Fruit fly (Drosophila melanogaster) whole organism, embryonic: Measurements from ENCODE around the gene Mybbp1A.

Source experiments
- Atf-2 ChIP-seq: fragments of 200-800 bp; sonication (Bioruptor generic); optimal IDR thresholded peaks from 2 replicates; lab custom pipeline; 2016; ENCODE audit warnings: missing biosample characterization, missing genetic modification characterization
- Awh ChIP-seq: fragments of 200-800 bp; sonication (Bioruptor generic); IDR thresholded peaks from 2 replicates; pipeline ENCODE4, ENCODE4 v1.3.6; 2022; ENCODE audit warnings: missing biosample characterization, missing genetic modification characterization
- BtbVII ChIP-seq: fragments of 200-800 bp; sonication (Bioruptor generic); optimal IDR thresholded peaks from 3 replicates; lab custom pipeline; 2017; ENCODE audit warnings: missing biosample characterization, mild to moderate bottlenecking, missing genetic modification characterization
- CG10431 ChIP-seq: fragments of 200-800 bp; sonication (Bioruptor generic); optimal IDR thresholded peaks from 3 replicates; lab custom pipeline; 2018; ENCODE audit warnings: missing biosample characterization, mild to moderate bottlenecking, missing genetic modification characterization
- CG10543 ChIP-seq: fragments of 200-800 bp; sonication (Bioruptor generic); optimal IDR thresholded peaks from 3 replicates; lab custom pipeline; 2017; ENCODE audit warnings: missing biosample characterization, mild to moderate bottlenecking, missing genetic modification characterization, moderate library complexity
- CG10654 ChIP-seq: fragments of 200-800 bp; sonication (Bioruptor generic); optimal IDR thresholded peaks from 2 replicates; lab custom pipeline; 2016; ENCODE audit warnings: missing biosample characterization, missing genetic modification characterization
- CG10959 ChIP-seq: fragments of 200-800 bp; sonication (Bioruptor generic); IDR thresholded peaks from 2 replicates; pipeline ENCODE4 v1.3.6; 2022; ENCODE audit warnings: missing biosample characterization, missing genetic modification characterization
- CG11093 ChIP-seq: fragments of 200-800 bp; sonication (Bioruptor generic); IDR thresholded peaks from 3 replicates; pipeline ENCODE4 v1.3.6; 2022; ENCODE audit warnings: missing biosample characterization, missing genetic modification characterization
- CG11247 ChIP-seq: fragments of 200-800 bp; sonication (Bioruptor generic); IDR thresholded peaks from 2 replicates; pipeline ENCODE4 v1.3.6; 2022; ENCODE audit warnings: missing biosample characterization, missing genetic modification characterization
- CG12744 ChIP-seq: fragments of 200-800 bp; sonication (Bioruptor generic); optimal IDR thresholded peaks from 2 replicates; lab custom pipeline; 2016; ENCODE audit warnings: missing biosample characterization, missing genetic modification characterization
- CG14014 ChIP-seq: fragments of 200-800 bp; sonication (Bioruptor generic); IDR thresholded peaks from 2 replicates; pipeline ENCODE4 v1.3.6; 2022; ENCODE audit warnings: missing biosample characterization, missing genetic modification characterization
- CG16815 ChIP-seq: fragments of 200-800 bp; sonication (Bioruptor generic); optimal IDR thresholded peaks from 3 replicates; lab custom pipeline; 2017; ENCODE audit warnings: missing biosample characterization, mild to moderate bottlenecking, missing genetic modification characterization
- CG17186 ChIP-seq: fragments of 200-800 bp; sonication (Bioruptor generic); optimal IDR thresholded peaks from 3 replicates; lab custom pipeline; 2017; ENCODE audit warnings: missing biosample characterization, missing genetic modification reagents, missing genetic modification characterization
- CG17359 ChIP-seq: fragments of 200-800 bp; sonication (Bioruptor generic); optimal IDR thresholded peaks from 3 replicates; lab custom pipeline; 2018; ENCODE audit warnings: missing biosample characterization, mild to moderate bottlenecking, missing genetic modification characterization, moderate library complexity
- CG17361 ChIP-seq: fragments of 200-800 bp; sonication (Bioruptor generic); IDR thresholded peaks from 3 replicates; pipeline ENCODE4 v1.3.6; 2022; ENCODE audit warnings: missing biosample characterization, missing genetic modification characterization
- CG1792 ChIP-seq: fragments of 200-800 bp; sonication (Bioruptor generic); optimal IDR thresholded peaks from 2 replicates; lab custom pipeline; 2016; ENCODE audit warnings: missing biosample characterization, missing genetic modification characterization
- CG2199 ChIP-seq: fragments of 200-800 bp; sonication (Bioruptor generic); IDR thresholded peaks from 3 replicates; pipeline ENCODE4 v1.3.6; 2022; ENCODE audit warnings: missing biosample characterization, missing genetic modification characterization
- CG4282 ChIP-seq: fragments of 200-800 bp; sonication (Bioruptor generic); optimal IDR thresholded peaks from 2 replicates; lab custom pipeline; 2016; ENCODE audit warnings: missing biosample characterization, missing genetic modification characterization
- CG6683 ChIP-seq: fragments of 200-800 bp; sonication (Bioruptor generic); optimal IDR thresholded peaks from 2 replicates; lab custom pipeline; 2017; ENCODE audit warnings: missing biosample characterization, mild to moderate bottlenecking, missing genetic modification characterization, missing genetic modification reagents
- CG7987 ChIP-seq: fragments of 200-800 bp; sonication (Bioruptor generic); optimal IDR thresholded peaks from 2 replicates; lab custom pipeline; 2018; ENCODE audit warnings: missing biosample characterization, mild to moderate bottlenecking, missing genetic modification characterization, moderate library complexity
- CG9215 ChIP-seq: fragments of 200-800 bp; sonication (Bioruptor generic); IDR thresholded peaks from 2 replicates; pipeline ENCODE4 v1.3.6; 2022; ENCODE audit warnings: missing biosample characterization, missing genetic modification characterization
- D ChIP-seq, 2 experiments: fragments of 200-800 bp in 1 of 2; fragments of >200 bp in 1 of 2; sonication (Bioruptor generic) in 1 of 2; optimal IDR thresholded peaks; 2 replicates in 1 of 2; 3 replicates in 1 of 2; lab custom pipeline; 2017; ENCODE audit warnings: mild to moderate bottlenecking in 1 of 2, missing biosample characterization in 1 of 2, missing genetic modification characterization in 1 of 2, missing genetic modification reagents in 1 of 2
- Dad ChIP-seq: fragments of 200-800 bp; sonication (Bioruptor generic); optimal IDR thresholded peaks from 3 replicates; lab custom pipeline; 2016; ENCODE audit warnings: missing biosample characterization, missing genetic modification characterization
- Dip2 ChIP-seq: fragments of 200-800 bp; sonication (Bioruptor generic); IDR thresholded peaks from 2 replicates; pipeline ENCODE4 v1.3.6; 2022; ENCODE audit warnings: missing biosample characterization, missing genetic modification characterization
- GATAe ChIP-seq: fragments of 200-800 bp; sonication (Bioruptor generic); conservative IDR thresholded peaks from 2 replicates; pipeline ENCODE4 v1.3.6; 2022; ENCODE audit warnings: missing biosample characterization, missing genetic modification characterization
- HLHmδ ChIP-seq: fragments of 200-800 bp; sonication (Bioruptor generic); optimal IDR thresholded peaks from 2 replicates; lab custom pipeline; 2018; ENCODE audit warnings: missing biosample characterization, mild to moderate bottlenecking, missing genetic modification characterization, moderate library complexity
- Lhr ChIP-seq: fragments of 200-800 bp; sonication (Bioruptor generic); optimal IDR thresholded peaks from 3 replicates; lab custom pipeline; 2017; ENCODE audit warnings: mild to moderate bottlenecking, missing biosample characterization, missing genetic modification reagents, missing genetic modification characterization
- Nf-YA ChIP-seq: fragments of 200-800 bp; sonication (Bioruptor generic); IDR thresholded peaks from 2 replicates; pipeline ENCODE4 v1.3.6; 2022; ENCODE audit warnings: missing biosample characterization, missing genetic modification characterization
- Pdp1 ChIP-seq, 2 experiments: fragments of 200-800 bp; sonication (Bioruptor generic); optimal IDR thresholded peaks; 3 replicates each; lab custom pipeline; 2016; ENCODE audit warnings: missing biosample characterization in 2 of 2, missing genetic modification characterization in 2 of 2, mild to moderate bottlenecking in 1 of 2, moderate library complexity in 1 of 2
- TFAM ChIP-seq: fragments of 200-800 bp; sonication (Bioruptor generic); optimal IDR thresholded peaks from 2 replicates; lab custom pipeline; 2017; ENCODE audit warnings: missing biosample characterization, missing genetic modification characterization, inconsistent platforms
- bowl ChIP-seq: fragments of 200-800 bp; sonication (Bioruptor generic); IDR thresholded peaks from 2 replicates; pipeline ENCODE4 v1.3.6; 2022; ENCODE audit warnings: missing biosample characterization, missing genetic modification characterization
- bsh ChIP-seq, 2 experiments: fragments of 200-800 bp; sonication (Bioruptor generic); optimal IDR thresholded peaks; 2 replicates each; lab custom pipeline; 2017 to 2018; ENCODE audit warnings: mild to moderate bottlenecking in 2 of 2, missing biosample characterization in 2 of 2, missing genetic modification characterization in 2 of 2, moderate library complexity in 1 of 2
- crp ChIP-seq, 2 experiments: fragments of 200-800 bp; sonication (Bioruptor generic); optimal IDR thresholded peaks; 2 replicates in 1 of 2; 3 replicates in 1 of 2; lab custom pipeline; 2017; ENCODE audit warnings: missing biosample characterization in 2 of 2, missing genetic modification characterization in 2 of 2, mild to moderate bottlenecking in 1 of 2, moderate library complexity in 1 of 2
- cwo ChIP-seq: fragments of 200-800 bp; sonication (Bioruptor generic); optimal IDR thresholded peaks from 3 replicates; lab custom pipeline; 2017; ENCODE audit warnings: missing biosample characterization, missing genetic modification characterization, mild to moderate bottlenecking, moderate library complexity, missing genetic modification reagents
- emc ChIP-seq: fragments of 200-800 bp; sonication (Bioruptor generic); optimal IDR thresholded peaks from 2 replicates; lab custom pipeline; 2016; ENCODE audit warnings: missing biosample characterization, missing genetic modification characterization
- ems ChIP-seq: fragments of 200-800 bp; sonication (Bioruptor generic); optimal IDR thresholded peaks from 3 replicates; lab custom pipeline; 2016; ENCODE audit warnings: missing biosample characterization, missing genetic modification characterization
- en ChIP-seq: fragments of 200-800 bp; sonication (Bioruptor generic); optimal IDR thresholded peaks from 2 replicates; lab custom pipeline; 2016; ENCODE audit warnings: missing biosample characterization, missing genetic modification characterization
- gt ChIP-seq: fragments of 200-800 bp; sonication (Bioruptor generic); IDR thresholded peaks from 2 replicates; pipeline ENCODE4 v1.3.6; 2022; ENCODE audit warnings: missing biosample characterization, missing genetic modification characterization
- ham ChIP-seq: fragments of 200-800 bp; sonication (Bioruptor generic); IDR thresholded peaks from 2 replicates; pipeline ENCODE4 v1.3.6; 2022; ENCODE audit warnings: missing biosample characterization, missing genetic modification characterization
- hth ChIP-seq: fragments of >200 bp; optimal IDR thresholded peaks from 2 replicates; lab custom pipeline; 2017; ENCODE audit warnings: inconsistent platforms
- insv ChIP-seq, 2 experiments: fragments of 200-800 bp; sonication (Bioruptor generic); optimal IDR thresholded peaks; 3 replicates each; lab custom pipeline; 2016 to 2018; ENCODE audit warnings: missing biosample characterization in 2 of 2, missing genetic modification characterization in 2 of 2
- pho ChIP-seq: fragments of 200-800 bp; sonication (Bioruptor generic); optimal IDR thresholded peaks from 2 replicates; lab custom pipeline; 2016; ENCODE audit warnings: missing biosample characterization, missing genetic modification characterization
- scrt ChIP-seq: fragments of 200-800 bp; sonication (Bioruptor generic); optimal IDR thresholded peaks from 2 replicates; lab custom pipeline; 2018; ENCODE audit warnings: missing biosample characterization, mild to moderate bottlenecking, missing genetic modification characterization, moderate library complexity
- slp2 ChIP-seq: fragments of 200-800 bp; sonication (Bioruptor generic); optimal IDR thresholded peaks from 2 replicates; lab custom pipeline; 2016; ENCODE audit warnings: missing biosample characterization, missing genetic modification characterization
- toy ChIP-seq: fragments of 200-800 bp; sonication (Bioruptor generic); IDR thresholded peaks from 2 replicates; pipeline ENCODE4 v1.3.6; 2022; ENCODE audit warnings: missing biosample characterization, missing genetic modification characterization
- tup ChIP-seq: fragments of 200-800 bp; sonication (Bioruptor generic); optimal IDR thresholded peaks from 2 replicates; lab custom pipeline; 2016; ENCODE audit warnings: missing biosample characterization, mild to moderate bottlenecking, missing genetic modification characterization, moderate library complexity
- usp ChIP-seq: fragments of >200 bp; optimal IDR thresholded peaks from 2 replicates; lab custom pipeline; 2017; ENCODE audit warnings: missing biosample characterization, missing genetic modification characterization
- vfl ChIP-seq: fragments of 200-800 bp; sonication (Bioruptor generic); optimal IDR thresholded peaks from 2 replicates; lab custom pipeline; 2016; ENCODE audit warnings: missing biosample characterization, missing genetic modification characterization
- vnd ChIP-seq: fragments of 200-800 bp; sonication (Bioruptor generic); IDR thresholded peaks from 3 replicates; pipeline ENCODE4 v1.3.6; 2022; ENCODE audit warnings: missing biosample characterization, missing genetic modification characterization; ENCODE audit not compliant: partially characterized antibody

Mybbp1A gene

DNA sequence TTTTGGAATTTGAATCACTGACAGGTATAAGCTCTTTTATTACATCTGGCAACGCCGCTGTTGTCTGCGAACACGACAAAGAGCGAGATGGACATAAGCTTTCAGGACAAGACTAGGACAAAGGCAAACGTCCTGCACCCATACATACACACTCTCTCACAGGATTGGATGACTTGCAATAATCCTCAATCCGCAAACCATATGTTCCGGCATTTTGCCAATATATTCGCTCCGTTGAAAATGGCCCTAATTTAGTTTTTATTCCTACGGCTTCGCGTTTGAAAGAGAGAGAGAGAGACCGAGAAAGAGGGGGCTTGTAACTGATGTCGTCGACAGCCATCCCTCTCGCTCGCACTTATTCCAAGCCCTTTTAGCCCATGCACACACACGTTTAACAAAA, 24.6 kb downstream of the Mybbp1A start (continued):
- TF ChIP-seq crp (GFP tag; optimal IDR thresholded peaks at IDR 0.05; lab: Kevin White, UChicago): peak in 1 of 2 experiments; percentile 75
- no peak for TF ChIP-seq slp2 (GFP tag; lab: Kevin White, UChicago)
- no peak for TF ChIP-seq vfl
- TF ChIP-seq BtbVII (GFP tag; lab: Kevin White, UChicago): no peak
- no peak for TF ChIP-seq usp (GFP tag; lab: Kevin White, UChicago)
- no peak for TF ChIP-seq bsh (GFP tag; optimal IDR thresholded peaks at IDR 0.05; lab: Kevin White, UChicago)
- peak; percentile 52 for TF ChIP-seq CG9215 (GFP tag; lab: Robert Waterston, UW)
- TF ChIP-seq CG7987: no peak

DNA sequence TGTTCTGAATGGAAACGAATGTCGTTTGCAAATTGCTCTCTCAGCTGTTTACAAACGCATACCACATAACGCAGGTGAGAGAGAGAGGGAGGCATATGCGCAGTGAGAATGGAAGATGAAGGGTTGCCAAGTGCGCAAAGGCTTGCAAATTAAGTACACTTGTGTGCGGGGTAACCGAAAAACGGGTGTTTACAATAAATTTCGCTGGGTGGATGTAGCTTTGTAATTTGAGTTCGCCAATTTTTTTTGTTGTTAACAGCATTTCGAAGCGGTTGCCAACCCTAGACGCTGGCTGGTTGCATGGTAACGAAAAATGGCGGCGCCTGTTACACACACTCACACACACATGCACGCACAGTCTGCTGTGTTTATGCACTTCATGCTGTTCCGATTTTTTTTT, 25.4 kb downstream of the Mybbp1A start:
- TF ChIP-seq CG17359 (tag; lab: Kevin White, UChicago) (peak; percentile 97), CG14014 (peak; percentile 96), CG4282 (GFP tag; lab: Kevin White, UChicago) (peak; percentile 85), vnd (GFP tag; lab: Robert Waterston, UW) (no peak), CG2199 (GFP tag; lab: Robert Waterston, UW) (peak; percentile 97), Dad (GFP tag; lab: Kevin White, UChicago) (peak; percentile 92), tup (peak; percentile 91), bowl (GFP tag; lab: Robert Waterston, UW) (peak; percentile 95), CG16815 (GFP tag; lab: Kevin White, UChicago) (peak; percentile 90), ems (peak; percentile 89), Dip2 (GFP tag; lab: Robert Waterston, UW) (peak; percentile 55; the same call in 1 of the 2 replicates), TFAM (GFP tag; lab: Kevin White, UChicago) (peak; percentile 80), CG17186 (GFP tag; lab: Kevin White, UChicago) (peak; percentile 89), scrt (GFP tag; lab: Kevin White, UChicago) (peak; percentile 92), hth (no peak), CG11093 (GFP tag; lab: Robert Waterston, UW) (peak; percentile 94), ham (GFP tag; lab: Robert Waterston, UW) (peak; percentile 82), CG10431 (GFP tag; lab: Kevin White, UChicago) (peak; percentile 92), Nf-YA (peak; percentile 92), D (optimal IDR thresholded peaks at IDR 0.05; lab: Kevin White, UChicago) (no peak), D (GFP tag; optimal IDR thresholded peaks at IDR 0.05; lab: Kevin White, UChicago) (peak; percentile 94), CG10959 (GFP tag; lab: Robert Waterston, UW) (peak; percentile 93), CG1792 (GFP tag; lab: Kevin White, UChicago) (peak; percentile 87), CG10654 (peak; percentile 92), CG11247 (peak; percentile 96), gt (peak; percentile 86), Pdp1 (GFP tag; optimal IDR thresholded peaks at IDR 0.05; lab: Kevin White, UChicago) (peak; percentile 94), CG12744 (GFP tag; lab: Kevin White, UChicago) (peak; percentile 92), Awh (GFP tag; lab: Robert Waterston, UW) (peak; percentile 95), CG10543 (GFP tag; lab: Kevin White, UChicago) (peak; percentile 95), emc (GFP tag; lab: Kevin White, UChicago) (peak; percentile 87), Lhr (GFP tag; lab: Kevin White, UChicago) (peak; percentile 89), en (GFP tag; lab: Kevin White, UChicago) (peak; percentile 91), pho (GFP tag; lab: Kevin White, UChicago) (peak; percentile 88), insv (GFP tag; optimal IDR thresholded peaks at IDR 0.05; lab: Kevin White, UChicago) (peak; percentile 26 to 74), toy (GFP tag; lab: Robert Waterston, UW) (peak; percentile 90), GATAe (GFP tag; lab: Robert Waterston, UW) (peak; percentile 40; the same call in 1 of the 2 replicates), CG6683 (GFP tag; lab: Kevin White, UChicago) (peak; percentile 83), cwo (GFP tag; lab: Kevin White, UChicago) (peak; percentile 89), Atf-2 (GFP tag; lab: Kevin White, UChicago) (peak; percentile 93), HLHmδ (GFP tag; lab: Kevin White, UChicago) (peak; percentile 60), CG17361 (GFP tag; lab: Robert Waterston, UW) (peak; percentile 90)
